Fruit fly (Drosophila melanogaster): Measurements from ENCODE around the gene Bili.

DNA sequence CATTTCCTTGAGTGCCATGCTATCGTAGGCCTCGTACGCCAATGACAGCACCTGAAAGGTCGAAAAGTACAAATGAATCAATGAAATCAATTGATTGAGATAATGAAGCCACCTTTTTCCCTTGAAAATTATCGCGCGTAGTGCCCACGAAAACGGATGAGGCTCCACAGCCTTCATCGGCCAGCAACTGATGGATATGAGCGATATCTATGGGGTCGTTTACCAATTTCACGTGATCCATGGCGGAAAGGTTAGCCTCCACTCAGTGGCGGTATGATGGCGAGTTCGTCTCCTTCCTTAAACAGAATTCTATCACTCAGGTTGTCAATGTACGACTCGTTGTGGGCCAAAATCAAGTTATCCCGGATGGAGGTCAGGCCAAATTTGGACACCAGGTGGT lies 4.3 kb upstream of the Bili start:
- TF ChIP-seq CG7101 (tag; optimal IDR thresholded peaks at IDR 0.05) (no peak), CG5204 (GFP tag; optimal IDR thresholded peaks at IDR 0.05) (no peak), CG14711 (tag; optimal IDR thresholded peaks at IDR 0.05) (no peak)

All from whole organism, adult.